Fruit fly (Drosophila melanogaster): ENCODE measurements around the gene CG17982.

DNA sequence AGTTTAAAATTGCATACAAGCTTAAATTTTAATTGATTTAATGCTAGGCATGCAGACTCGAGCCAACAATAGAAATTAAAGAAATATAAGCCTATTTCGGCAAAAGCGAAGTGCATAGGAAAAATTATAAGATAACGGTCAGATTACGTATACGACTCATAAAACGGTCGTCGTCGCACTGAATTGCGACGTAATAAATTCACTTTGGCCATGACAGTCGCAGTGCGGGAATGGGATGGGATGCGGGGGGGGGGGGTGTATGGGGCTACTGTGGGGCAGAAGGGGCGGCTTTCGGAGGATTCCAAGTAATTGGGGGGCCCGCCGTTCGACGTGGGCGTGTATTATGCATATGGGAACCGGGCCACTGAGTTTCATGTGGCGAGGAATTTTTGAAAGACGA lies 32.7 kb downstream of the CG17982 start:
- TF ChIP-seq rn (GFP tag; IDR thresholded peaks at IDR 0.05) (no peak), CG12605 (GFP tag; IDR thresholded peaks at IDR 0.05) (no peak), EcR (GFP tag; optimal IDR thresholded peaks at IDR 0.05) (no peak), CG32121 (GFP tag; IDR thresholded peaks at IDR 0.05) (no peak)

All from whole organism, pupa.